Worm (Caenorhabditis elegans) whole organism, mixed stage, embryonic: Measurements from ENCODE around the gene D1014.5.

Source experiments
- blmp-1 ChIP-seq: fragments of 150-350 bp; optimal IDR thresholded peaks from 2 replicates; lab custom pipeline; 2014; ENCODE audit warnings: missing biosample characterization, missing genetic modification characterization
- ces-1 ChIP-seq: fragments of 150-350 bp; optimal IDR thresholded peaks from 2 replicates; lab custom pipeline; 2014; ENCODE audit warnings: missing biosample characterization, missing genetic modification reagents, missing genetic modification characterization
- cnd-1 ChIP-seq: fragments of 200-800 bp; sonication (Bioruptor generic); optimal IDR thresholded peaks from 2 replicates; lab custom pipeline; 2018; ENCODE audit warnings: mild to moderate bottlenecking, missing genetic modification characterization, missing compliant biosample characterization
- lin-13 ChIP-seq: fragments of 150-350 bp; optimal IDR thresholded peaks from 2 replicates; lab custom pipeline; 2014; ENCODE audit warnings: missing biosample characterization, missing genetic modification characterization
- mls-2 ChIP-seq: sonication (generic microtip); optimal IDR thresholded peaks from 2 replicates; lab custom pipeline; 2016; ENCODE audit warnings: mild to moderate bottlenecking, missing genetic modification characterization, moderate library complexity, missing compliant biosample characterization
- pha-4 ChIP-seq: fragments of 150-350 bp; optimal IDR thresholded peaks from 2 replicates; lab custom pipeline; 2018; ENCODE audit warnings: missing biosample characterization, missing genetic modification reagents, missing genetic modification characterization
- snpc-4 ChIP-seq: fragments of 150-350 bp; optimal IDR thresholded peaks from 2 replicates; lab custom pipeline; 2014; ENCODE audit warnings: missing biosample characterization, missing genetic modification characterization
- sptf-1 ChIP-seq: sonication (generic microtip); optimal IDR thresholded peaks from 2 replicates; lab custom pipeline; 2017; ENCODE audit warnings: mild to moderate bottlenecking, missing genetic modification characterization, moderate library complexity, missing compliant biosample characterization
- unc-39 ChIP-seq: fragments of 150-350 bp; optimal IDR thresholded peaks from 2 replicates; lab custom pipeline; 2014; ENCODE audit warnings: missing biosample characterization, missing genetic modification characterization
- ztf-11 ChIP-seq: fragments of 150-350 bp; optimal IDR thresholded peaks from 2 replicates; lab custom pipeline; 2014; ENCODE audit warnings: missing biosample characterization, missing genetic modification characterization

DNA sequence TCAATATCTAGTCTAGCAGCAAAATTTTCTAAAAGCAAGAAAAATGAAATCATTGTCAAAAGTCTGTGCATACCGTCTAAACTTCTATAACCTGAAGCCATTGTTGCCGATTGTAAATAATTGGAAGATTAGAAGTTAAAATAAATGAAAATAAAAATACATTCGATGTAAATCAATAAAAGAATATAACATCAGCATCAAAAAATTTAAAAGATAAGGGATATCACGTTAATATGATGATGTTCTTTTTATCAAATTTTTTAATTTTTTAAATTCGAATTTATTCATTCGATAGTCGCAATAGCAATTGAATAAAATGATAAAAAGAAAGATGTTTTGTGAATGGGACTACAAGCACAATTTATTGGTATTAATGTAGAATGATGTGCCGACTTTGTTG lies 38.3 kb upstream of the D1014.5 start, which contains the start of gene C09H5.7:
- TF ChIP-seq ztf-11 (no peak), snpc-4 (no peak), ces-1 (no peak), sptf-1 (tag; lab: Kevin White, UChicago) (no peak), unc-39 (no peak), pha-4 (tag; lab: Kevin White, UChicago) (no peak), blmp-1 (tag; lab: Kevin White, UChicago) (no peak), lin-13 (tag; lab: Kevin White, UChicago) (no peak), mls-2 (tag; lab: Kevin White, UChicago) (no peak), cnd-1 (tag; lab: Kevin White, UChicago) (no peak)
